Worm (Caenorhabditis elegans): ENCODE results near the gene ech-1.1.

DNA sequence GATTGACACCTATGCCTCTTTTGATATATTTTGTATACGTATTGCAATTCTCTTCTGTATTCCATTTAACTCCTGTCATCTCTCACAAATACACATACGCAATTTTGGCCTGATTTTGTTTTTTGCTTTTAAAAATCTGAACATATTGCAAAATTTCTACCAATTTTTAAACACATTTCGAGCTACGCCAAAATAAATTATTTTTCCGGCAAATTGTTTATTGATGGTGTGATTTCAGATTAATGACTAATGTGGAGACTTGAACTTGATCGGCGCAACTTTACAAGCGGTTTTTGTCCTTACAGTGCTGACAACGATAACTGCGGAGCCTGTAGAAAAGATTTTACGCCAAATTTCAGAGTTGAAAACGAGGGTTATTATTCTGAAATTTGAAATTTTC lies 35.8 kb upstream of the ech-1.1 start:
- no peak for TF ChIP-seq lin-39 (tag; optimal IDR thresholded peaks at IDR 0.05)
- TF ChIP-seq nhr-77 (tag; optimal IDR thresholded peaks at IDR 0.05): no peak
- no peak for TF ChIP-seq pha-4 (tag; optimal IDR thresholded peaks at IDR 0.05)
- TF ChIP-seq nhr-11 (tag; optimal IDR thresholded peaks at IDR 0.05): no peak
- no peak for TF ChIP-seq ZK546.5 (tag; optimal IDR thresholded peaks at IDR 0.05)
- no peak for TF ChIP-seq sea-2 (GFP tag; optimal IDR thresholded peaks at IDR 0.05)
- TF ChIP-seq R02D3.7 (tag; optimal IDR thresholded peaks at IDR 0.05): no peak
- TF ChIP-seq nhr-237 (tag; optimal IDR thresholded peaks at IDR 0.05): no peak
- TF ChIP-seq nhr-25 (tag; optimal IDR thresholded peaks at IDR 0.05): no peak
- no peak for TF ChIP-seq mml-1 (tag; optimal IDR thresholded peaks at IDR 0.05)
- TF ChIP-seq elt-3 (tag; optimal IDR thresholded peaks at IDR 0.05): no peak
- TF ChIP-seq nfya-1 (tag; optimal IDR thresholded peaks at IDR 0.05; ENCODE audit: insufficient read depth): no peak
- no peak for TF ChIP-seq nhr-23 (tag; optimal IDR thresholded peaks at IDR 0.05)
- no peak for TF ChIP-seq unc-62 (GFP tag; optimal IDR thresholded peaks at IDR 0.05)

Data from whole organism, L3 larva.